Worm (Caenorhabditis elegans) whole organism, L4 larva: Measurements from ENCODE around the gene srh-52.

ENCODE experiments used
- F10B5.3 ChIP-seq: sonication (generic microtip); optimal IDR thresholded peaks from 2 replicates; lab custom pipeline; 2016; ENCODE audit warnings: mild to moderate bottlenecking, missing genetic modification characterization, missing compliant biosample characterization
- F26F4.8 ChIP-seq: fragments of 200-800 bp; sonication (Bioruptor generic); conservative IDR thresholded peaks from 2 replicates; pipeline ENCODE4 v1.3.6; 2022; ENCODE audit warnings: missing genetic modification characterization, missing compliant biosample characterization
- F37D6.2 ChIP-seq: sonication (generic microtip); optimal IDR thresholded peaks from 2 replicates; lab custom pipeline; 2016; ENCODE audit warnings: mild to moderate bottlenecking, missing genetic modification characterization, missing compliant biosample characterization
- F44E2.7 ChIP-seq: fragments of 200-800 bp; sonication (Bioruptor generic); IDR thresholded peaks from 2 replicates; pipeline ENCODE4 v2.1.2; 2022; ENCODE audit warnings: missing genetic modification characterization, missing compliant biosample characterization
- F49E8.2 ChIP-seq: sonication (generic microtip); optimal IDR thresholded peaks from 2 replicates; lab custom pipeline; 2016; ENCODE audit warnings: missing compliant biosample characterization, mild to moderate bottlenecking, missing genetic modification characterization, borderline replicate concordance
- T26A8.4 ChIP-seq: fragments of 200-800 bp; sonication (Bioruptor generic); IDR thresholded peaks from 2 replicates; pipeline ENCODE4 v1.3.6; 2022; ENCODE audit warnings: missing genetic modification characterization, missing compliant biosample characterization
- Y48G9A.11 ChIP-seq: fragments of 200-800 bp; sonication (Bioruptor generic); IDR thresholded peaks from 2 replicates; pipeline ENCODE4 v1.3.6; 2022; ENCODE audit warnings: missing genetic modification reagents, missing genetic modification characterization, missing compliant biosample characterization
- ZK546.5 ChIP-seq, 2 experiments: sonication (generic microtip); optimal IDR thresholded peaks; 2 replicates each; lab custom pipeline; 2017; ENCODE audit warnings: missing biosample characterization in 2 of 2, missing genetic modification characterization in 2 of 2
- attf-4 ChIP-seq: sonication (generic microtip); optimal IDR thresholded peaks from 3 replicates; lab custom pipeline; 2017; ENCODE audit warnings: missing biosample characterization, missing genetic modification characterization
- ceh-20 ChIP-seq: fragments of 200-800 bp; sonication (Bioruptor generic); IDR thresholded peaks from 2 replicates; pipeline ENCODE4 v1.3.6; 2022; ENCODE audit warnings: missing genetic modification reagents, missing genetic modification characterization, missing compliant biosample characterization
- ctbp-1 ChIP-seq: fragments of 200-800 bp; sonication (Bioruptor generic); IDR thresholded peaks from 2 replicates; pipeline ENCODE4 v1.3.6; 2022; ENCODE audit warnings: missing genetic modification reagents, missing genetic modification characterization, missing compliant biosample characterization
- daf-12 ChIP-seq: fragments of 150-350 bp; optimal IDR thresholded peaks from 2 replicates; lab custom pipeline; 2014; ENCODE audit warnings: missing biosample characterization, missing genetic modification reagents, missing genetic modification characterization
- daf-16 ChIP-seq, 3 experiments: sonication (generic microtip); optimal IDR thresholded peaks; 2 replicates each; lab custom pipeline; 2016 to 2017; ENCODE audit warnings: missing genetic modification characterization in 3 of 3, missing genetic modification reagents in 3 of 3, mild to moderate bottlenecking in 2 of 3, missing compliant biosample characterization in 2 of 3, missing biosample characterization in 1 of 3, moderate library complexity in 1 of 3
- daf-8 ChIP-seq: fragments of 200-800 bp; sonication (Bioruptor generic); IDR thresholded peaks from 2 replicates; pipeline ENCODE4 v1.3.6; 2022; ENCODE audit warnings: missing genetic modification characterization, missing compliant biosample characterization
- dmd-6 ChIP-seq: fragments of 200-800 bp; sonication (Bioruptor generic); IDR thresholded peaks from 2 replicates; pipeline ENCODE4 v1.3.6; 2022; ENCODE audit warnings: missing genetic modification reagents, missing genetic modification characterization, missing compliant biosample characterization
- egl-43 ChIP-seq: fragments of 200-800 bp; sonication (Bioruptor generic); IDR thresholded peaks from 2 replicates; pipeline ENCODE4 v1.3.6; 2022; ENCODE audit warnings: missing genetic modification reagents, missing genetic modification characterization, missing compliant biosample characterization
- hif-1 ChIP-seq, 2 experiments: sonication (generic microtip); optimal IDR thresholded peaks; 2 replicates each; lab custom pipeline; 2016 to 2017; ENCODE audit warnings: missing compliant biosample characterization in 2 of 2, missing genetic modification characterization in 2 of 2, missing genetic modification reagents in 2 of 2, missing genotype in 2 of 2, mild to moderate bottlenecking in 1 of 2
- lin-38 ChIP-seq: fragments of 200-800 bp; sonication (Bioruptor generic); IDR thresholded peaks from 2 replicates; pipeline ENCODE4 v1.3.6; 2022; ENCODE audit warnings: missing genetic modification reagents, missing genetic modification characterization, missing compliant biosample characterization
- mdl-1 ChIP-seq, 2 experiments: fragments of 150-350 bp in 1 of 2; sonication (generic microtip) in 1 of 2; optimal IDR thresholded peaks; 2 replicates each; lab custom pipeline; 2014 to 2017; ENCODE audit warnings: missing biosample characterization in 2 of 2, missing genetic modification characterization in 2 of 2
- mxl-3 ChIP-seq: fragments of 200-800 bp; sonication (Bioruptor generic); optimal IDR thresholded peaks from 2 replicates; lab custom pipeline; 2018; ENCODE audit warnings: mild to moderate bottlenecking, missing genetic modification characterization, missing compliant biosample characterization
- nhr-102 ChIP-seq: sonication (generic microtip); optimal IDR thresholded peaks from 2 replicates; lab custom pipeline; 2016; ENCODE audit warnings: mild to moderate bottlenecking, missing genetic modification characterization, moderate library complexity, missing compliant biosample characterization
- nhr-77 ChIP-seq: fragments of 150-350 bp; optimal IDR thresholded peaks from 2 replicates; lab custom pipeline; 2014; ENCODE audit warnings: missing biosample characterization, missing genetic modification characterization
- pha-4 ChIP-seq, 2 experiments: fragments of 150-350 bp in 1 of 2; fragments of 200-800 bp in 1 of 2; sonication (Bioruptor generic) in 1 of 2; IDR thresholded peaks in 1 of 2; optimal IDR thresholded peaks in 1 of 2; 2 replicates each; pipeline versions ENCODE4 v1.3.6 to Lab custom; 2014 to 2022; ENCODE audit warnings: missing genetic modification characterization in 2 of 2, missing genetic modification reagents in 2 of 2, missing biosample characterization in 1 of 2, missing compliant biosample characterization in 1 of 2
- php-3 ChIP-seq: fragments of 200-800 bp; sonication (Bioruptor generic); IDR thresholded peaks from 2 replicates; pipeline ENCODE4 v1.3.6; 2022; ENCODE audit warnings: missing genetic modification reagents, missing genetic modification characterization, missing compliant biosample characterization
- rbr-2 ChIP-seq: sonication (generic microtip); optimal IDR thresholded peaks from 2 replicates; lab custom pipeline; 2016; ENCODE audit warnings: missing genotype, missing genetic modification characterization, missing compliant biosample characterization
- skn-1 ChIP-seq: fragments of 150-350 bp; optimal IDR thresholded peaks from 2 replicates; lab custom pipeline; 2014; ENCODE audit warnings: missing biosample characterization, missing genetic modification characterization
- snpc-1.2 ChIP-seq: fragments of 200-800 bp; sonication (Bioruptor generic); IDR thresholded peaks from 2 replicates; pipeline ENCODE4 v1.3.6; 2022; ENCODE audit warnings: missing genetic modification reagents, missing genetic modification characterization, missing compliant biosample characterization
- tra-1 ChIP-seq: fragments of 200-800 bp; sonication (Bioruptor generic); IDR thresholded peaks from 2 replicates; pipeline ENCODE4 v1.3.6; 2022; ENCODE audit warnings: missing genetic modification reagents, missing genetic modification characterization, missing compliant biosample characterization
- unc-62 ChIP-seq, 3 experiments: fragments of 150-350 bp in 1 of 3; sonication (generic microtip); optimal IDR thresholded peaks in 2 of 3; peaks in 1 of 3; 1 replicate in 1 of 3; 2 replicates in 2 of 3; lab custom pipeline; 2014 to 2017; ENCODE audit warnings: missing biosample characterization in 3 of 3, missing genetic modification characterization in 3 of 3, missing genetic modification reagents in 3 of 3, missing genotype in 1 of 3
- zag-1 ChIP-seq: fragments of 150-350 bp; optimal IDR thresholded peaks from 2 replicates; lab custom pipeline; 2014; ENCODE audit warnings: missing biosample characterization, missing genetic modification characterization
- zfp-3 ChIP-seq: fragments of 200-800 bp; sonication (Bioruptor generic); conservative IDR thresholded peaks from 2 replicates; pipeline ENCODE4 v1.3.6; 2022; ENCODE audit warnings: missing genetic modification reagents, missing genetic modification characterization, missing compliant biosample characterization
- zip-11 ChIP-seq: fragments of 200-800 bp; sonication (Bioruptor generic); IDR thresholded peaks from 2 replicates; pipeline ENCODE4 v1.3.6; 2022; ENCODE audit warnings: missing genetic modification characterization, missing compliant biosample characterization
- ztf-11 ChIP-seq: fragments of 150-350 bp; optimal IDR thresholded peaks from 2 replicates; lab custom pipeline; 2014; ENCODE audit warnings: missing biosample characterization, missing genetic modification characterization

srh-52 gene

DNA sequence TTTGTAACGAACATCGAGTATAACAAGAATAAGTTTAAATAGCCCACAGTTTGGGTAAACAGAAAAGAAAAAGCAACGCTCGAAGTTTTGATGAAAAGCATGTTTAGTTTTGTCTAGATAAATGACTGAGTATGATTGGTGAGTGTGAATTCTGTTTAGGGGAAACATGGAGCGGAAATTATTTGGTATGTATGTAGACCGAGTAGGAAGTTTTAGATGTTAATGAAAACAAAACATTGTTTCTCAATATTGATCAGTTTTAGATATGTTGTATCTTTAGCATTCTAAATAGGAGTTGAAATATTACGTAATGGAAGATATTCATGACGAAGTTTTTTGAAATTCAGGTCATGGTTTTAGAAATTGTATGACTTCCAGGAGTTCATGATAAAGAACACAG lies 36.5 kb upstream of the srh-52 start, which contains the start of gene srbc-63:
Gene srbc-63, minus strand, starts transcription at position 101 of the 400 bp plus-strand sequence.
- TF ChIP-seq ceh-20 (GFP tag; lab: Robert Waterston, UW), result no peak
- no peak for TF ChIP-seq egl-43
- TF ChIP-seq daf-8, result no peak
- no peak for TF ChIP-seq nhr-77 (tag; lab: Kevin White, UChicago)
- no peak for TF ChIP-seq F10B5.3 (tag; lab: Kevin White, UChicago)
- TF ChIP-seq F37D6.2, result no peak
- no peak for TF ChIP-seq unc-62 (GFP tag; optimal IDR thresholded peaks at IDR 0.05 in 1 of 2; lab: Kevin White, UChicago)
- no peak for TF ChIP-seq unc-62 (tag; optimal IDR thresholded peaks at IDR 0.05; lab: Kevin White, UChicago)
- TF ChIP-seq mxl-3, result no peak
- no peak for TF ChIP-seq pha-4 (GFP tag; IDR thresholded peaks at IDR 0.05; lab: Robert Waterston, UW)
- TF ChIP-seq pha-4 (tag; optimal IDR thresholded peaks at IDR 0.05; lab: Kevin White, UChicago), result no peak
- TF ChIP-seq lin-38 (GFP tag; lab: Robert Waterston, UW), result no peak
- TF ChIP-seq Y48G9A.11 (GFP tag; lab: Robert Waterston, UW), result no peak
- no peak for TF ChIP-seq hif-1 (tag; optimal IDR thresholded peaks at IDR 0.05; lab: Kevin White, UChicago)
- TF ChIP-seq F49E8.2 (tag; lab: Kevin White, UChicago), result no peak
- TF ChIP-seq ztf-11 (tag; lab: Kevin White, UChicago), result no peak
- no peak for TF ChIP-seq nhr-102 (tag; lab: Kevin White, UChicago)
- no peak for TF ChIP-seq zag-1 (tag; lab: Kevin White, UChicago)
- no peak for TF ChIP-seq ctbp-1 (GFP tag; lab: Robert Waterston, UW)
- TF ChIP-seq tra-1 (GFP tag; lab: Robert Waterston, UW), result no peak

DNA sequence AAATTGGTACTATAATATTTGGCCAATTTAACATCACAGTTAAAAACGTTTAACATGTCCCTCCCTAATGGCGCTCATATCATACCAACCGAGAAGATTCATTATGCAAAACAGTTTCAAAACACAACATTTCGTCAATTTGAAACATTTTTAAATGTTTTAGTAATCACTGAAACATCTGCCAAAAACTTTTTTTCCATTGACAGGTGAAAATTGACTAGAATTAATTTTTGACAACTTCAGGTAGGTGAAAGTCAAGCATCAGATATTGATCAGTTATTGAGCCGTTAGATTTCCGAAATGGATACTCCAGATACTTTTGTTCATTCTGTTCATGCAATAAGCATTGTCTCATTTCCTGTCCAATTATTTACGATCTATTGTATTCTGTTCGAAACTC lies 30.8 kb upstream of the srh-52 start, which contains the start of gene srh-257:
Gene srh-257, plus strand, starts transcription at position 301 of the 400 bp plus-strand sequence.
- TF ChIP-seq T26A8.4 (GFP tag; lab: Robert Waterston, UW) (no peak), rbr-2 (no peak), zag-1 (tag; lab: Kevin White, UChicago) (no peak), nhr-77 (tag; lab: Kevin White, UChicago) (no peak), snpc-1.2 (GFP tag; lab: Robert Waterston, UW) (no peak), skn-1 (tag; lab: Kevin White, UChicago) (no peak), F49E8.2 (tag; lab: Kevin White, UChicago) (no peak), zfp-3 (GFP tag; lab: Robert Waterston, UW) (no peak), F44E2.7 (no peak), F10B5.3 (tag; lab: Kevin White, UChicago) (no peak), zip-11 (no peak), php-3 (no peak), attf-4 (no peak), mdl-1 (tag; optimal IDR thresholded peaks at IDR 0.05; lab: Kevin White, UChicago) (no peak)

DNA sequence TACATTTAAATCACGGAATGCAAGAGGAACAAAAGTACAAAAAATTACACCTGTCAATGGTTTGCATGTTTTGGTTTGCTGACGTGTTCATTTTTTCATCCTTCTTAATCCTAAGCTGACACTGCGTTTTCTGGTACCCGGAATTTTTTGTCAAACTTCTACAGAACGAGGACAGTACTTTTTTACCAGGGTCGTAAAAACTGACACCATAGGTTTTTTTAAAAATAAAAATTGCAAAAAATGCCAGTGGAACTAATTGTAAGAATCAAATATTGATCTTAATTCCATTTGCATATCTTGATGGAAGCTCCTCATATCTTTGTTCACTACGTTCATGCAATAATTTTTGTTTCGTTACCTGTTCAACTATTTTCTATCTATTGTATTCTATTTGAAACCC lies 28.7 kb upstream of the srh-52 start, which contains the start of gene srh-258:
Gene srh-258, plus strand, starts transcription at position 301 of the 400 bp plus-strand sequence.
- TF ChIP-seq dmd-6 (GFP tag; lab: Robert Waterston, UW), result no peak
- TF ChIP-seq daf-12, result no peak
- TF ChIP-seq ZK546.5 (tag; optimal IDR thresholded peaks at IDR 0.05; lab: Kevin White, UChicago), result no peak
- TF ChIP-seq ctbp-1 (GFP tag; lab: Robert Waterston, UW), result no peak
- TF ChIP-seq F26F4.8 (GFP tag; lab: Robert Waterston, UW), result no peak

DNA sequence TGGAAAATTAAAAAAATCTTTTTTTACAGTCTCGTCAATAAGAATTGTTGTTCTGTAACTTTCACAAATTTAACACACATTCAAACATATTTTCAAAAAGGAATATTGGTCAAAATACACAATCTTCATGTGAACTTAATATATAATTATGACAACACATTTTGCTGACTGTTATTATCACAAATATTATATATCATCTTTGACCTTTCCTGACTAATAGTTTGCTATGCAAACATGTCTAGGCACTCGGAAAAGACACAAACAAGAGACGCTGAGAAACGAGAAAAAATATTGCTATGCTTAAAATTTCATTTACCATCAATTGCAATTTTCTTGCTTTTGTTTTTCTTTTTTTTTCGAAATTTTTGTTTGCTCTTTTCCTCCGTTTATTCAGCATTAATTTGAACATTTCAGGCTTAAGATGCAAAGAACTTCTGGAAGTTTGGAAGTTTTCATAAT lies 25.8 kb upstream of the srh-52 start, which contains the start of gene fbxa-135:
Gene fbxa-135, plus strand, starts transcription at position 409 of the 459 bp plus-strand sequence.
- no peak for TF ChIP-seq php-3
- TF ChIP-seq daf-16 (GFP tag; optimal IDR thresholded peaks at IDR 0.05; lab: Kevin White, UChicago), result no peak
- peak; percentile 93 for TF ChIP-seq daf-16 (tag; optimal IDR thresholded peaks at IDR 0.05; lab: Kevin White, UChicago)
- TF ChIP-seq, all 104 proteins: peak for 1
